Worm (Caenorhabditis elegans) whole organism, L4/young adult: ENCODE measurements around the gene cyp-32A1.

Source experiments
- W03F9.2 ChIP-seq: fragments of 150-350 bp; optimal IDR thresholded peaks from 2 replicates; lab custom pipeline; 2014; ENCODE audit warnings: missing biosample characterization, missing genetic modification characterization
- dao-5 ChIP-seq: sonication (generic microtip); optimal IDR thresholded peaks from 2 replicates; lab custom pipeline; 2016; ENCODE audit warnings: missing genotype, missing genetic modification characterization, moderate library complexity, missing compliant biosample characterization
- him-1 ChIP-seq: sonication (generic microtip); optimal IDR thresholded peaks from 2 replicates; lab custom pipeline; 2016; ENCODE audit warnings: missing genotype, missing genetic modification reagents, missing genetic modification characterization, missing compliant biosample characterization

DNA sequence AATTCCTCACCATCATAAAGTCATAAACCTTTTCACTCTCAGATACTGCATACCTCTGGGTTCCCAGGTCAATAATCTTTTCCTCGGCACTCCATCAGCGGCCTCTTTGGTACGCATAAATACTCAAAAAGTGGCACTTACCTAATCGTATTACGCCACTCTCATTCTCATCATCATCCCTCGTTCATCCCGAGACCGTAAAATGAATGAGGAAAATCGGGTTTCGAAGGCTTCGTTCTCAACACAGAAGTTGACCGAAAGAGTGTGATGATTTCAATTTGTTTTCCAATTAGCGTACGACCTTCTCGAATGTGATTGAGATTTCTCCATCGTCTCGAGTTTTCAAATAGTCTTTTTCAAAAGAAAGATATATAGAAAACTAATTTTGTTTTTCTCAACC lies 41.7 kb upstream of the cyp-32A1 start:
- no peak for TF ChIP-seq W03F9.2 (tag; lab: Kevin White, UChicago)
- TF ChIP-seq him-1 = no peak
- TF ChIP-seq dao-5 = no peak
